Worm (Caenorhabditis elegans): ENCODE data around the gene F54H12.5.
A peak's percentile ranks its signal among the peaks of the same experiment; 100 is the strongest.

F54H12.5 gene

ce11 chrIII:7979659-7980058 is 7.7 kb upstream of the F54H12.5 start, which contains the start of gene clp-1:
clp-1 (plus strand) TSS chrIII:7979959.
- TF ChIP-seq unc-62 (GFP tag; optimal IDR thresholded peaks at IDR 0.05): no peak
- TF ChIP-seq ham-2 (GFP tag; optimal IDR thresholded peaks at IDR 0.05): no peak
- TF ChIP-seq cnd-1 (tag; optimal IDR thresholded peaks at IDR 0.05): no peak
- no peak for TF ChIP-seq M03D4.4 (tag; optimal IDR thresholded peaks at IDR 0.05)
- TF ChIP-seq ces-1 (GFP tag; optimal IDR thresholded peaks at IDR 0.05): no peak

- TF ChIP-seq sem-2 (GFP tag; optimal IDR thresholded peaks at IDR 0.05) (no peak), ces-1 (GFP tag; optimal IDR thresholded peaks at IDR 0.05) (peak; percentile 18), nhr-237 (tag; optimal IDR thresholded peaks at IDR 0.05) (no peak)
Observed at ce11 chrIII:7978723-7979122, 6.8 kb upstream of the F54H12.5 start.

ce11 chrIII:7978289-7978688 is 6.3 kb upstream of the F54H12.5 start:
- TF ChIP-seq zip-8 (tag; optimal IDR thresholded peaks at IDR 0.05): no peak
- no peak for TF ChIP-seq mab-5 (tag; optimal IDR thresholded peaks at IDR 0.05)
- TF ChIP-seq tbx-8 (GFP tag; optimal IDR thresholded peaks at IDR 0.05): no peak
- no peak for TF ChIP-seq mep-1 (tag; optimal IDR thresholded peaks at IDR 0.05)
- TF ChIP-seq snpc-4 (tag; optimal IDR thresholded peaks at IDR 0.05): no peak
- no peak for TF ChIP-seq ztf-11 (tag; optimal IDR thresholded peaks at IDR 0.05)
- no peak for TF ChIP-seq nhr-28 (tag; optimal IDR thresholded peaks at IDR 0.05)
- no peak for TF ChIP-seq unc-62 (GFP tag; optimal IDR thresholded peaks at IDR 0.05)
- TF ChIP-seq bed-3 (GFP tag; optimal IDR thresholded peaks at IDR 0.05): no peak
- TF ChIP-seq ceh-43 (GFP tag; optimal IDR thresholded peaks at IDR 0.05): no peak
- TF ChIP-seq M03D4.4 (tag; optimal IDR thresholded peaks at IDR 0.05): no peak
- no peak for TF ChIP-seq ceh-83 (GFP tag; optimal IDR thresholded peaks at IDR 0.05)
- no peak for TF ChIP-seq nhr-237 (tag; optimal IDR thresholded peaks at IDR 0.05)
- TF ChIP-seq unc-120 (tag; optimal IDR thresholded peaks at IDR 0.05; ENCODE audit: poor library complexity, severe bottlenecking): no peak
- no peak for TF ChIP-seq nhr-2 (tag; optimal IDR thresholded peaks at IDR 0.05)
- no peak for TF ChIP-seq hlh-1 (tag; optimal IDR thresholded peaks at IDR 0.05)
- no peak for TF ChIP-seq ces-1 (GFP tag; optimal IDR thresholded peaks at IDR 0.05)
- TF ChIP-seq blmp-1 (tag; optimal IDR thresholded peaks at IDR 0.05): no peak
- TF ChIP-seq lsy-2 (tag; optimal IDR thresholded peaks at IDR 0.05): no peak
- no peak for TF ChIP-seq nhr-76 (tag; optimal IDR thresholded peaks at IDR 0.05)

ce11 chrIII:7977777-7978176 is 5.8 kb upstream of the F54H12.5 start, which contains the start of gene C06G4.4:
C06G4.4 (minus strand) TSS chrIII:7977812.
- no peak for TF ChIP-seq sem-2 (GFP tag; optimal IDR thresholded peaks at IDR 0.05)
- no peak for TF ChIP-seq ceh-83 (GFP tag; optimal IDR thresholded peaks at IDR 0.05)
- TF ChIP-seq nhr-237 (tag; optimal IDR thresholded peaks at IDR 0.05): no peak
- no peak for TF ChIP-seq zip-8 (tag; optimal IDR thresholded peaks at IDR 0.05)
- no peak for TF ChIP-seq flh-1 (GFP tag; optimal IDR thresholded peaks at IDR 0.05)
- no peak for TF ChIP-seq sptf-1 (tag; optimal IDR thresholded peaks at IDR 0.05)
- TF ChIP-seq elt-1 (tag; optimal IDR thresholded peaks at IDR 0.05; ENCODE audit: borderline replicate concordance, insufficient read depth): no peak
- no peak for TF ChIP-seq mab-5 (tag; optimal IDR thresholded peaks at IDR 0.05)
- no peak for TF ChIP-seq drap-1 (GFP tag; optimal IDR thresholded peaks at IDR 0.05)
- no peak for TF ChIP-seq unc-62 (GFP tag; optimal IDR thresholded peaks at IDR 0.05)
- no peak for TF ChIP-seq snpc-4 (tag; optimal IDR thresholded peaks at IDR 0.05)
- no peak for TF ChIP-seq M03D4.4 (tag; optimal IDR thresholded peaks at IDR 0.05)
- TF ChIP-seq tbx-8 (GFP tag; optimal IDR thresholded peaks at IDR 0.05): no peak
- no peak for TF ChIP-seq nhr-2 (tag; optimal IDR thresholded peaks at IDR 0.05)
- TF ChIP-seq ztf-11 (tag; optimal IDR thresholded peaks at IDR 0.05): no peak
- TF ChIP-seq elt-3 (tag; optimal IDR thresholded peaks at IDR 0.05): no peak

ce11 chrIII:7977224-7977623 is 5.3 kb upstream of the F54H12.5 start:
- TF ChIP-seq ceh-39 (tag; optimal IDR thresholded peaks at IDR 0.05): no peak
- no peak for TF ChIP-seq ceh-83 (GFP tag; optimal IDR thresholded peaks at IDR 0.05)

- TF ChIP-seq sptf-1 (tag; optimal IDR thresholded peaks at IDR 0.05) (no peak), hlh-1 (tag; optimal IDR thresholded peaks at IDR 0.05) (no peak), bed-3 (GFP tag; optimal IDR thresholded peaks at IDR 0.05) (no peak), sem-2 (GFP tag; optimal IDR thresholded peaks at IDR 0.05) (no peak), drap-1 (GFP tag; optimal IDR thresholded peaks at IDR 0.05) (no peak), lsy-2 (tag; optimal IDR thresholded peaks at IDR 0.05) (no peak), unc-39 (tag; optimal IDR thresholded peaks at IDR 0.05) (no peak), M03D4.4 (tag; optimal IDR thresholded peaks at IDR 0.05) (no peak), nhr-12 (tag; optimal IDR thresholded peaks at IDR 0.05) (no peak), elt-1 (tag; optimal IDR thresholded peaks at IDR 0.05; ENCODE audit: borderline replicate concordance, insufficient read depth) (no peak), elt-3 (tag; optimal IDR thresholded peaks at IDR 0.05) (no peak), snpc-4 (tag; optimal IDR thresholded peaks at IDR 0.05) (no peak), ztf-11 (tag; optimal IDR thresholded peaks at IDR 0.05) (no peak), ceh-83 (GFP tag; optimal IDR thresholded peaks at IDR 0.05) (no peak), mls-2 (tag; optimal IDR thresholded peaks at IDR 0.05) (no peak), lin-32 (GFP tag; optimal IDR thresholded peaks at IDR 0.05) (no peak), zip-8 (tag; optimal IDR thresholded peaks at IDR 0.05) (no peak), ceh-43 (GFP tag; optimal IDR thresholded peaks at IDR 0.05) (no peak), blmp-1 (tag; optimal IDR thresholded peaks at IDR 0.05) (no peak)
Observed at ce11 chrIII:7973968-7974607, 2.1 kb upstream of the F54H12.5 start.

All from whole organism, mixed stage, embryonic.